Worm (Caenorhabditis elegans) whole organism, late embryonic: Measurements from ENCODE around the gene tbx-34.

Experiments used
- ama-1 ChIP-seq: fragments of 150-350 bp; optimal IDR thresholded peaks from 2 replicates; lab custom pipeline; 2014
- nhr-11 ChIP-seq: fragments of 150-350 bp; optimal IDR thresholded peaks from 2 replicates; lab custom pipeline; 2014; ENCODE audit warnings: missing biosample characterization, missing genetic modification characterization
- pqm-1 ChIP-seq: sonication (generic microtip); optimal IDR thresholded peaks from 2 replicates; lab custom pipeline; 2016; ENCODE audit warnings: missing genetic modification characterization, missing compliant biosample characterization
- rnt-1 ChIP-seq: sonication (generic microtip); optimal IDR thresholded peaks from 2 replicates; lab custom pipeline; 2016; ENCODE audit warnings: missing genetic modification characterization, missing compliant biosample characterization
- tbx-2 ChIP-seq: sonication (generic microtip); optimal IDR thresholded peaks from 2 replicates; lab custom pipeline; 2016; ENCODE audit warnings: missing genetic modification characterization, missing compliant biosample characterization
- tbx-7 ChIP-seq: sonication (generic microtip); optimal IDR thresholded peaks from 2 replicates; lab custom pipeline; 2016; ENCODE audit warnings: missing genotype, missing genetic modification characterization, missing compliant biosample characterization

- TF ChIP-seq tbx-7 (tag; lab: Kevin White, UChicago) = no peak
- no peak for TF ChIP-seq pqm-1 (tag; lab: Kevin White, UChicago)
- no peak for TF ChIP-seq ama-1 (lab: Kevin White, UChicago)
- TF ChIP-seq nhr-11 (tag; lab: Kevin White, UChicago) = no peak
- no peak for TF ChIP-seq tbx-2 (tag; lab: Kevin White, UChicago)
- TF ChIP-seq rnt-1 (tag; lab: Kevin White, UChicago) = no peak
Measured at ce11 chrIII:11185483-11186115, 32.5 kb downstream of the tbx-34 start.
